Worm (Caenorhabditis elegans) whole organism, L3 larva: ENCODE results near the gene K12H6.2.

ENCODE experiments used
- R02D3.7 ChIP-seq: fragments of 150-350 bp; optimal IDR thresholded peaks from 2 replicates; lab custom pipeline; 2014; ENCODE audit warnings: missing biosample characterization, missing genetic modification characterization
- egl-27 ChIP-seq: sonication (generic microtip); optimal IDR thresholded peaks from 4 replicates; lab custom pipeline; 2017; ENCODE audit warnings: missing biosample characterization, missing genetic modification reagents, missing genetic modification characterization
- fos-1 ChIP-seq: fragments of 150-350 bp; optimal IDR thresholded peaks from 2 replicates; lab custom pipeline; 2014; ENCODE audit warnings: missing biosample characterization, missing genetic modification characterization
- nfya-1 ChIP-seq: sonication (generic microtip); optimal IDR thresholded peaks from 2 replicates; lab custom pipeline; 2017; ENCODE audit warnings: missing genetic modification characterization, mild to moderate bottlenecking, missing compliant biosample characterization, antibody characterized with exemption, moderate library complexity; ENCODE audit not compliant: insufficient read depth
- nhr-28 ChIP-seq: fragments of 150-350 bp; optimal IDR thresholded peaks from 2 replicates; lab custom pipeline; 2014; ENCODE audit warnings: missing biosample characterization, missing genetic modification characterization
- nhr-76 ChIP-seq: fragments of 150-350 bp; sonication (generic microtip); optimal IDR thresholded peaks from 5 replicates; lab custom pipeline; 2014; ENCODE audit warnings: missing biosample characterization, missing genetic modification characterization

DNA sequence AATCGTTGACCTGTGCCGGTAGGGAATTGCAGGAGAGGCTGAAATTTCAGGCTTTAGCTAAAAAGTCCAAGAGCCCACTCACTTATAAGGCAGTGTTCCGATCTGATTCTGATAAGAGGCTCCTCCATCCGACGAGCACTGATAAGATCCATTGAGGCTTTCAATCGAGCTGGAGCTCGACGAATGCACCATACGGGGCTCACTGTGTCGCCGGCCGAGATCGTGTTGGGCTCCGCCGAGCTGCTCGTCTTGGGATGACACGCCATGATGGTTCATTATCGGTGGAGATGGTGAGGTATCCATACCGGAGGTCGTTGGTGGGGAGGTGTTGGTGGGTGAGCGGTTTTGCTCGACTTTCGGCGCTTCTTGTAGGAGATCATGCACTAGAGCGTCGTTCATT lies 18.9 kb downstream of the K12H6.2 start:
- TF ChIP-seq R02D3.7 (tag; lab: Kevin White, UChicago) = no peak
- TF ChIP-seq fos-1 (tag; lab: Kevin White, UChicago) = no peak
- TF ChIP-seq nhr-28 = no peak
- TF ChIP-seq nhr-76 (tag; lab: Kevin White, UChicago) = no peak
- no peak for TF ChIP-seq egl-27 (tag; lab: Kevin White, UChicago)
- TF ChIP-seq nfya-1 (tag; lab: Kevin White, UChicago) = no peak
